Fruit fly (Drosophila melanogaster): ENCODE measurements around the gene mRpL36.

The mRpL36 gene

dm6 chr3L:8116809-8117208 lies 8.1 kb downstream of the mRpL36 start (continued):
- TF ChIP-seq CG7357 (GFP tag; IDR thresholded peaks at IDR 0.05) (0 out of 3 replicates have a peak, but pooled peaks have one; percentile 10), CG34224 (GFP tag; IDR thresholded peaks at IDR 0.05; ENCODE audit: partially characterized antibody) (0 out of 3 replicates have a peak, but pooled peaks have one; percentile 12), ems (GFP tag; optimal IDR thresholded peaks at IDR 0.05) (no peak), CG10366 (GFP tag; IDR thresholded peaks at IDR 0.05) (no peak), row (GFP tag; IDR thresholded peaks at IDR 0.05) (0 out of 3 replicates have a peak, but pooled peaks have one; percentile 19), otp (GFP tag; IDR thresholded peaks at IDR 0.05) (0 out of 3 replicates have a peak, but pooled peaks have one; percentile 12), Dp (GFP tag; optimal IDR thresholded peaks at IDR 0.05) (no peak), sug (tag; optimal IDR thresholded peaks at IDR 0.05) (peak; percentile 31), CG1024 (GFP tag; IDR thresholded peaks at IDR 0.05) (no peak), CG16779 (GFP tag; IDR thresholded peaks at IDR 0.05) (no peak), CG10543 (GFP tag; optimal IDR thresholded peaks at IDR 0.05) (peak; percentile 18), Max (GFP tag; optimal IDR thresholded peaks at IDR 0.05) (no peak), CG8944 (GFP tag; optimal IDR thresholded peaks at IDR 0.05) (no peak), Fer3 (tag; optimal IDR thresholded peaks at IDR 0.05) (no peak), stwl (tag; optimal IDR thresholded peaks at IDR 0.05) (no peak), Dip2 (GFP tag; IDR thresholded peaks at IDR 0.05) (no peak), kay (GFP tag; optimal IDR thresholded peaks at IDR 0.05) (peak; percentile 47), MTF-1 (GFP tag; optimal IDR thresholded peaks at IDR 0.05; ENCODE audit: borderline replicate concordance) (no peak), slbo (GFP tag; IDR thresholded peaks at IDR 0.05) (peak; percentile 48; the same call in 1 of the 2 replicates), gcm (GFP tag; optimal IDR thresholded peaks at IDR 0.05) (no peak), sens (GFP tag) (peak; percentile 73), Pdp1 (GFP tag; optimal IDR thresholded peaks at IDR 0.05) (peak in 1 of 2 experiments; percentile 76), Bgb (GFP tag; IDR thresholded peaks at IDR 0.05; ENCODE audit: partially characterized antibody) (peak; percentile 43)

dm6 chr3L:8115864-8116528 lies 8.9 kb downstream of the mRpL36 start, which contains the start of the genes Arp3 and msk:
Gene Arp3, minus strand, starts transcription at chr3L:8115902.
Gene msk, plus strand, starts transcription at chr3L:8116179.
- TF ChIP-seq CG15011 (GFP tag; optimal IDR thresholded peaks at IDR 0.05) (no peak), Dp (GFP tag; optimal IDR thresholded peaks at IDR 0.05) (peak; percentile 58), aop (GFP tag; IDR thresholded peaks at IDR 0.05) (no peak), crp (GFP tag; optimal IDR thresholded peaks at IDR 0.05) (peak in 1 of 2 experiments; percentile 74), CG9932 (GFP tag; IDR thresholded peaks at IDR 0.05) (peak; percentile 89), ftz-f1 (GFP tag; optimal IDR thresholded peaks at IDR 0.05) (peak; percentile 69), Doc2 (GFP tag; IDR thresholded peaks at IDR 0.05) (no peak), dm (GFP tag; optimal IDR thresholded peaks at IDR 0.05) (peak; percentile 94), CG4617 (GFP tag; optimal IDR thresholded peaks at IDR 0.05; ENCODE audit: borderline replicate concordance) (peak; percentile 91), CG18599 (GFP tag; optimal IDR thresholded peaks at IDR 0.05) (no peak), D19B (GFP tag; optimal IDR thresholded peaks at IDR 0.05) (peak; percentile 29), Lim3 (GFP tag; IDR thresholded peaks at IDR 0.05) (no peak; the same call in 1 of the 2 replicates), Gsc (GFP tag; IDR thresholded peaks at IDR 0.05) (no peak), ci (GFP tag; IDR thresholded peaks at IDR 0.05) (peak; percentile 70; the same call in 2 of the 3 replicates), MESR4 (GFP tag; optimal IDR thresholded peaks at IDR 0.05) (peak; percentile 69), CG7357 (GFP tag; IDR thresholded peaks at IDR 0.05) (peak; percentile 68), Mrtf (GFP tag; IDR thresholded peaks at IDR 0.05) (peak; percentile 64; the same call in 2 of the 3 replicates), Nf-YA (GFP tag; IDR thresholded peaks at IDR 0.05) (0 out of 2 replicates have a peak, but pooled peaks have one; percentile 31), z (GFP tag; IDR thresholded peaks at IDR 0.05) (no peak), CG2202 (tag; optimal IDR thresholded peaks at IDR 0.05) (peak; percentile 34), Mad (GFP tag; optimal IDR thresholded peaks at IDR 0.05) (peak; percentile 88), Scr (GFP tag; IDR thresholded peaks at IDR 0.05; ENCODE audit: partially characterized antibody) (peak; percentile 49), sc (optimal IDR thresholded peaks at IDR 0.05) (no peak), sc (GFP tag; optimal IDR thresholded peaks at IDR 0.05) (peak; percentile 41), Usf (GFP tag; optimal IDR thresholded peaks at IDR 0.05) (peak; percentile 66), sr (GFP tag; IDR thresholded peaks at IDR 0.05) (no peak; the same call in 2 of the 3 replicates), tna (GFP tag; IDR thresholded peaks at IDR 0.05; ENCODE audit: partially characterized antibody) (no peak), CHES-1-like (GFP tag; optimal IDR thresholded peaks at IDR 0.05) (peak; percentile 97)

Measured in whole organism, embryonic.